Worm (Caenorhabditis elegans) whole organism, L1 larva: ENCODE results near the gene dmd-7.
A peak's percentile ranks its signal among the peaks of the same experiment; 100 is the strongest.

Source experiments
- C04F5.9 ChIP-seq: sonication (generic microtip); optimal IDR thresholded peaks from 2 replicates; lab custom pipeline; 2016; ENCODE audit warnings: missing genetic modification characterization, missing compliant biosample characterization
- C34B4.2 ChIP-seq: sonication (generic microtip); optimal IDR thresholded peaks from 2 replicates; lab custom pipeline; 2017; ENCODE audit warnings: mild to moderate bottlenecking, missing genetic modification characterization, missing compliant biosample characterization
- Y116A8C.19 ChIP-seq: sonication (generic microtip); optimal IDR thresholded peaks from 2 replicates; lab custom pipeline; 2016; ENCODE audit warnings: missing compliant biosample characterization, missing genetic modification characterization, borderline replicate concordance
- alr-1 ChIP-seq: fragments of 200-800 bp; sonication (Bioruptor generic); optimal IDR thresholded peaks from 2 replicates; lab custom pipeline; 2018; ENCODE audit warnings: borderline replicate concordance, mild to moderate bottlenecking, missing genetic modification characterization, missing compliant biosample characterization
- ama-1 ChIP-seq: fragments of 150-350 bp; optimal IDR thresholded peaks from 2 replicates; lab custom pipeline; 2014
- blmp-1 ChIP-seq: fragments of 150-350 bp; optimal IDR thresholded peaks from 2 replicates; lab custom pipeline; 2014; ENCODE audit warnings: missing biosample characterization, missing genetic modification characterization
- ceh-8 ChIP-seq: fragments of 200-800 bp; sonication (Bioruptor generic); optimal IDR thresholded peaks from 2 replicates; lab custom pipeline; 2018; ENCODE audit warnings: mild to moderate bottlenecking, missing genetic modification characterization, moderate library complexity, missing compliant biosample characterization
- ceh-88 ChIP-seq: fragments of 200-800 bp; sonication (Bioruptor generic); IDR thresholded peaks from 2 replicates; pipeline ENCODE4 v1.3.6; 2022; ENCODE audit warnings: missing genetic modification characterization, missing compliant biosample characterization
- ceh-90 ChIP-seq: sonication (generic microtip); optimal IDR thresholded peaks from 2 replicates; lab custom pipeline; 2016; ENCODE audit warnings: missing genetic modification characterization, missing compliant biosample characterization
- ces-1 ChIP-seq: fragments of 150-350 bp; optimal IDR thresholded peaks from 2 replicates; lab custom pipeline; 2014; ENCODE audit warnings: missing biosample characterization, missing genetic modification reagents, missing genetic modification characterization
- dpl-1 ChIP-seq, 3 experiments: fragments of 150-350 bp in 2 of 3; sonication (generic microtip) in 1 of 3; optimal IDR thresholded peaks; 2 replicates each; lab custom pipeline; 2014 to 2017; ENCODE audit warnings: missing biosample characterization in 3 of 3, missing genetic modification characterization in 3 of 3, missing genetic modification reagents in 3 of 3
- dsc-1 ChIP-seq: sonication (generic microtip); optimal IDR thresholded peaks from 2 replicates; lab custom pipeline; 2016; ENCODE audit warnings: mild to moderate bottlenecking, missing genetic modification characterization, missing compliant biosample characterization
- efl-1 ChIP-seq, 4 experiments: fragments of 150-350 bp; optimal IDR thresholded peaks in 3 of 4; peaks in 1 of 4; 1 replicate in 1 of 4; 2 replicates in 3 of 4; lab custom pipeline; 2014; ENCODE audit warnings: missing biosample characterization in 2 of 4, missing genetic modification characterization in 2 of 4, missing genetic modification reagents in 2 of 4
- egl-13 ChIP-seq: sonication (generic microtip); optimal IDR thresholded peaks from 2 replicates; lab custom pipeline; 2016; ENCODE audit warnings: missing genotype, missing genetic modification reagents, missing genetic modification characterization, missing compliant biosample characterization
- egl-27 ChIP-seq, 2 experiments: fragments of 150-350 bp in 1 of 2; sonication (generic microtip); optimal IDR thresholded peaks; 3 replicates each; lab custom pipeline; 2017 to 2018; ENCODE audit warnings: missing biosample characterization in 2 of 2, missing genetic modification characterization in 2 of 2, missing genetic modification reagents in 2 of 2
- elt-3 ChIP-seq, 6 experiments: fragments of 150-350 bp in 1 of 6; sonication (generic microtip); optimal IDR thresholded peaks; 2 replicates each; lab custom pipeline; 2017 to 2018; ENCODE audit warnings: missing biosample characterization in 6 of 6, missing genetic modification characterization in 6 of 6, inconsistent platforms in 1 of 6
- fkh-10 ChIP-seq: sonication (generic microtip); optimal IDR thresholded peaks from 2 replicates; lab custom pipeline; 2017; ENCODE audit warnings: missing biosample characterization, missing genetic modification reagents, missing genetic modification characterization
- fkh-4 ChIP-seq: sonication (generic microtip); optimal IDR thresholded peaks from 2 replicates; lab custom pipeline; 2016; ENCODE audit warnings: missing compliant biosample characterization, missing genetic modification characterization, borderline replicate concordance
- fos-1 ChIP-seq: fragments of 150-350 bp; optimal IDR thresholded peaks from 2 replicates; lab custom pipeline; 2014; ENCODE audit warnings: missing biosample characterization, missing genetic modification characterization
- hlh-17 ChIP-seq: fragments of 200-800 bp; sonication (Bioruptor generic); optimal IDR thresholded peaks from 2 replicates; lab custom pipeline; 2018; ENCODE audit warnings: missing genetic modification characterization, mild to moderate bottlenecking, missing compliant biosample characterization, moderate library complexity, borderline replicate concordance
- hpl-2 ChIP-seq: fragments of 150-350 bp; optimal IDR thresholded peaks from 2 replicates; lab custom pipeline; 2014; ENCODE audit warnings: missing biosample characterization, missing genetic modification reagents, missing genetic modification characterization
- irx-1 ChIP-seq: sonication (generic microtip); optimal IDR thresholded peaks from 2 replicates; lab custom pipeline; 2016; ENCODE audit warnings: missing genetic modification characterization, missing compliant biosample characterization
- isw-1 ChIP-seq: fragments of 200-800 bp; sonication (Bioruptor generic); IDR thresholded peaks from 2 replicates; pipeline ENCODE4 v1.3.6; 2022; ENCODE audit warnings: missing genetic modification characterization, missing compliant biosample characterization
- jun-1 ChIP-seq: fragments of 150-350 bp; optimal IDR thresholded peaks from 2 replicates; lab custom pipeline; 2014; ENCODE audit warnings: missing biosample characterization, missing genetic modification reagents, missing genetic modification characterization
- lin-35 ChIP-seq, 2 experiments: fragments of 150-350 bp; optimal IDR thresholded peaks; 2 replicates each; lab custom pipeline; 2014; ENCODE audit warnings: missing biosample characterization in 2 of 2, missing genetic modification characterization in 2 of 2, missing genetic modification reagents in 2 of 2
- lin-39 ChIP-seq: fragments of 150-350 bp; optimal IDR thresholded peaks from 2 replicates; lab custom pipeline; 2014; ENCODE audit warnings: missing biosample characterization, missing genetic modification reagents, missing genetic modification characterization
- lir-3 ChIP-seq: sonication (generic microtip); optimal IDR thresholded peaks from 2 replicates; lab custom pipeline; 2016; ENCODE audit warnings: mild to moderate bottlenecking, missing genetic modification characterization, moderate library complexity, missing compliant biosample characterization; ENCODE audit not compliant: poor library complexity
- lsy-2 ChIP-seq, 2 experiments: fragments of 150-350 bp; optimal IDR thresholded peaks; 2 replicates each; lab custom pipeline; 2014; ENCODE audit warnings: missing biosample characterization in 2 of 2, missing genetic modification characterization in 2 of 2
- mdl-1 ChIP-seq, 2 experiments: fragments of 150-350 bp; optimal IDR thresholded peaks; 2 replicates each; lab custom pipeline; 2014 to 2017; ENCODE audit warnings: missing biosample characterization in 2 of 2, missing genetic modification characterization in 2 of 2, inconsistent platforms in 1 of 2
- mef-2 ChIP-seq: fragments of 150-350 bp; optimal IDR thresholded peaks from 2 replicates; lab custom pipeline; 2014; ENCODE audit warnings: missing biosample characterization, missing genetic modification characterization
- mep-1 ChIP-seq: fragments of 150-350 bp; optimal IDR thresholded peaks from 2 replicates; lab custom pipeline; 2014; ENCODE audit warnings: missing biosample characterization, missing genetic modification characterization
- nhr-11 ChIP-seq: fragments of 150-350 bp; optimal IDR thresholded peaks from 2 replicates; lab custom pipeline; 2014; ENCODE audit warnings: missing biosample characterization, missing genetic modification characterization
- nhr-12 ChIP-seq: sonication (generic microtip); optimal IDR thresholded peaks from 2 replicates; lab custom pipeline; 2017; ENCODE audit warnings: missing biosample characterization, missing genetic modification characterization
- nhr-19 ChIP-seq: fragments of 200-800 bp; sonication (Bioruptor generic); conservative IDR thresholded peaks from 2 replicates; pipeline ENCODE4 v1.3.6; 2022; ENCODE audit warnings: missing genetic modification characterization, missing compliant biosample characterization
- nhr-47 ChIP-seq: sonication (generic microtip); optimal IDR thresholded peaks from 2 replicates; lab custom pipeline; 2016; ENCODE audit warnings: mild to moderate bottlenecking, missing genetic modification characterization, moderate library complexity, missing compliant biosample characterization
- nhr-71 ChIP-seq: sonication (generic microtip); optimal IDR thresholded peaks from 2 replicates; lab custom pipeline; 2016; ENCODE audit warnings: mild to moderate bottlenecking, missing genetic modification characterization, moderate library complexity, missing compliant biosample characterization
- nhr-77 ChIP-seq: fragments of 150-350 bp; optimal IDR thresholded peaks from 2 replicates; lab custom pipeline; 2014; ENCODE audit warnings: missing biosample characterization, missing genetic modification characterization
- nhr-84 ChIP-seq: sonication (generic microtip); optimal IDR thresholded peaks from 2 replicates; lab custom pipeline; 2017; ENCODE audit warnings: missing biosample characterization, missing genetic modification characterization
- nhr-85 ChIP-seq: sonication (generic microtip); peaks from one replicate; lab custom pipeline; 2016; ENCODE audit warnings: missing genetic modification characterization, inconsistent platforms, missing compliant biosample characterization
- nhr-90 ChIP-seq: sonication (generic microtip); optimal IDR thresholded peaks from 2 replicates; lab custom pipeline; 2016; ENCODE audit warnings: mild to moderate bottlenecking, missing genetic modification characterization, missing compliant biosample characterization; ENCODE audit not compliant: poor library complexity
- pag-3 ChIP-seq: sonication (generic microtip); optimal IDR thresholded peaks from 2 replicates; lab custom pipeline; 2017; ENCODE audit warnings: missing genetic modification characterization, mild to moderate bottlenecking, missing compliant biosample characterization, antibody characterized with exemption, borderline replicate concordance; ENCODE audit not compliant: insufficient read depth
- pqm-1 ChIP-seq: sonication (generic microtip); optimal IDR thresholded peaks from 3 replicates; lab custom pipeline; 2017; ENCODE audit warnings: missing biosample characterization, missing genetic modification characterization
- rnt-1 ChIP-seq: sonication (generic microtip); optimal IDR thresholded peaks from 2 replicates; lab custom pipeline; 2016; ENCODE audit warnings: mild to moderate bottlenecking, missing genetic modification characterization, moderate library complexity, missing compliant biosample characterization
- skn-1 ChIP-seq: fragments of 150-350 bp; optimal IDR thresholded peaks from 2 replicates; lab custom pipeline; 2014; ENCODE audit warnings: missing biosample characterization, missing genetic modification characterization
- snpc-4 ChIP-seq: fragments of 150-350 bp; optimal IDR thresholded peaks from 2 replicates; lab custom pipeline; 2014; ENCODE audit warnings: missing biosample characterization, missing genetic modification characterization
- sup-37 ChIP-seq: fragments of 200-800 bp; sonication (Bioruptor generic); optimal IDR thresholded peaks from 2 replicates; lab custom pipeline; 2018; ENCODE audit warnings: mild to moderate bottlenecking, missing genetic modification characterization, missing compliant biosample characterization
- tbx-2 ChIP-seq: sonication (generic microtip); optimal IDR thresholded peaks from 2 replicates; lab custom pipeline; 2016; ENCODE audit warnings: missing genetic modification characterization, missing compliant biosample characterization
- tlp-1 ChIP-seq: fragments of 150-350 bp; optimal IDR thresholded peaks from 2 replicates; lab custom pipeline; 2014; ENCODE audit warnings: missing biosample characterization, missing genetic modification characterization
- unc-130 ChIP-seq: fragments of 150-350 bp; optimal IDR thresholded peaks from 2 replicates; lab custom pipeline; 2017; ENCODE audit warnings: missing biosample characterization, missing genetic modification characterization, inconsistent platforms
- unc-30 ChIP-seq: sonication (generic microtip); optimal IDR thresholded peaks from 2 replicates; lab custom pipeline; 2017; ENCODE audit warnings: missing biosample characterization, missing genetic modification characterization
- unc-62 ChIP-seq: fragments of 150-350 bp; optimal IDR thresholded peaks from 2 replicates; lab custom pipeline; 2014; ENCODE audit warnings: missing biosample characterization, missing genetic modification reagents, missing genetic modification characterization

dmd-7 gene

DNA sequence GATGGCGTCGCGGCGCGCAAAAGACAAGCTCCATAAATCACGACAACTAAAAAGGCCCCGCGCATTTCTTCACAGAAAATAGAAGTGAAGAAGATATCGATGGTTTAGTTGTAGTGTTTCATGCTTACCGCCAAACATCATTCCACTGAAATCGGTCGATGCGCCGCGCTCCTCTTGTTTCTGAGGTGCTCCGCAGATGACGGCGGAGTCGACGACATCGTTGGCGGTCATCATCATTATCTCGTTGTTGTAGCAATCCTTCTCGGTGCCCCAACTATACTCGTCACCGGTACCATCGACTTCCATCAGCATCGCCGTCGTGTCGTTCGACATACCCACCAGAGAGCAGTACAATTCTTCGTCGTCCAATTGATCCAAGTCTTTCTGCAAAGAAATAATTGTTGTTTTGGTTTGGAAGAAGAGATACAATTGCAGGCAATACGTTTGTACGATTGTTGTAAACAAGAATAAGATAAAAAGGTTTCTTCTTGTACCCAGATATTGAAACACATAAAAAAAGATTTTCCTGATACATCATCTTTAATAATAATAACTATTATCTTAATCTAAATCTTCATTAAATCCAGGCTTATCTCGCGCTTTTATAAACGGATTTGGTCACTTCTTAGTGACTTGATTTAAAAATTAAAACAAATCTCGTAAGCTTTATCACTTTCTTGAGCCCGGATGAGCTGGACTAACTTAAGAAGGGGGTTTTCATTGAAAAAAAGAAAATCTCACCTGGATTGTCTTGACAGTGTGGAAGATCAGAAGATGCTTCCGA, 20.8 kb upstream of the dmd-7 start:
- no peak for TF ChIP-seq hlh-17 (GFP tag; lab: Kevin White, UChicago)
- TF ChIP-seq isw-1 (GFP tag; lab: Robert Waterston, UW), result no peak
- TF ChIP-seq fkh-4 (tag; lab: Kevin White, UChicago), result no peak
- TF ChIP-seq hpl-2 (GFP tag; lab: Kevin White, UChicago), result no peak
- peak; percentile 2 for TF ChIP-seq C04F5.9 (tag; lab: Kevin White, UChicago)
- TF ChIP-seq jun-1, result no peak
- TF ChIP-seq egl-13 (tag; lab: Kevin White, UChicago), result no peak
- no peak for TF ChIP-seq mdl-1 (tag; optimal IDR thresholded peaks at IDR 0.05; lab: Kevin White, UChicago)
- TF ChIP-seq C34B4.2, result no peak
- TF ChIP-seq egl-27 (tag; optimal IDR thresholded peaks at IDR 0.05; lab: Kevin White, UChicago), result no peak
- no peak for TF ChIP-seq nhr-77 (tag; lab: Kevin White, UChicago)
- no peak for TF ChIP-seq tbx-2 (tag; lab: Kevin White, UChicago)
- no peak for TF ChIP-seq lir-3
- TF ChIP-seq unc-30 (tag; lab: Kevin White, UChicago), result no peak
- peak; percentile 23 for TF ChIP-seq lsy-2 (tag; optimal IDR thresholded peaks at IDR 0.05; lab: Kevin White, UChicago)
- TF ChIP-seq lin-39 (tag; lab: Kevin White, UChicago), result peak; percentile 21
- TF ChIP-seq pqm-1 (tag; lab: Kevin White, UChicago), result no peak
- no peak for TF ChIP-seq ceh-88 (GFP tag; lab: Robert Waterston, UW)
- no peak for TF ChIP-seq Y116A8C.19 (tag; lab: Kevin White, UChicago)
- no peak for TF ChIP-seq alr-1
- peak; percentile 30 for TF ChIP-seq rnt-1 (tag; lab: Kevin White, UChicago)
- TF ChIP-seq blmp-1 (tag; lab: Kevin White, UChicago), result peak; percentile 7
- TF ChIP-seq skn-1 (tag; lab: Kevin White, UChicago), result no peak
- TF ChIP-seq nhr-71 (tag; lab: Kevin White, UChicago), result no peak
- TF ChIP-seq lin-35 (GFP tag; optimal IDR thresholded peaks at IDR 0.05; lab: Kevin White, UChicago), result no peak
- no peak for TF ChIP-seq unc-130
- no peak for TF ChIP-seq unc-62
- no peak for TF ChIP-seq ceh-90
- peak; percentile 10 for TF ChIP-seq sup-37 (GFP tag; lab: Kevin White, UChicago)
- no peak for TF ChIP-seq fos-1
- no peak for TF ChIP-seq efl-1 (optimal IDR thresholded peaks at IDR 0.05; lab: Kevin White, UChicago)
- no peak for TF ChIP-seq efl-1 (GFP tag; optimal IDR thresholded peaks at IDR 0.05 in 1 of 2; lab: Kevin White, UChicago)
- TF ChIP-seq mef-2 (tag; lab: Kevin White, UChicago), result no peak
- no peak for TF ChIP-seq tlp-1 (tag; lab: Kevin White, UChicago)
- peak; percentile 68 for TF ChIP-seq dsc-1 (tag; lab: Kevin White, UChicago)
- TF ChIP-seq ces-1 (GFP tag; lab: Kevin White, UChicago), result no peak
- no peak for TF ChIP-seq pag-3 (tag; lab: Kevin White, UChicago)
- no peak for TF ChIP-seq nhr-90 (tag; lab: Kevin White, UChicago)
- no peak for TF ChIP-seq nhr-19 (GFP tag; lab: Robert Waterston, UW)
- no peak for TF ChIP-seq nhr-84 (tag; lab: Kevin White, UChicago)
- peak; percentile 26 for TF ChIP-seq nhr-47
- TF ChIP-seq irx-1 (tag; lab: Kevin White, UChicago), result no peak
- no peak for TF ChIP-seq nhr-11
- no peak for TF ChIP-seq ceh-8 (GFP tag; lab: Kevin White, UChicago)
- TF ChIP-seq nhr-12, result no peak
- peak; percentile 83 for TF ChIP-seq nhr-85 (tag; lab: Kevin White, UChicago)
- TF ChIP-seq ama-1 (lab: Kevin White, UChicago), result peak; percentile 56
- TF ChIP-seq fkh-10, result no peak
- no peak for TF ChIP-seq snpc-4 (tag; lab: Kevin White, UChicago)
- TF ChIP-seq mep-1 (tag; lab: Kevin White, UChicago), result peak; percentile 25
- TF ChIP-seq dpl-1 (GFP tag; optimal IDR thresholded peaks at IDR 0.05; lab: Kevin White, UChicago), result no peak
- TF ChIP-seq elt-3 (tag; optimal IDR thresholded peaks at IDR 0.05; lab: Kevin White, UChicago), result no peak
